Worm (Caenorhabditis elegans) whole organism, L1 larva: ENCODE measurements around the gene cutl-1.
A peak's percentile ranks its signal among the peaks of the same experiment; 100 is the strongest.

Source experiments
- efl-1 ChIP-seq, 4 experiments: fragments of 150-350 bp; optimal IDR thresholded peaks in 3 of 4; peaks in 1 of 4; 1 replicate in 1 of 4; 2 replicates in 3 of 4; lab custom pipeline; 2014; ENCODE audit warnings: missing biosample characterization in 2 of 4, missing genetic modification characterization in 2 of 4, missing genetic modification reagents in 2 of 4
- elt-2 ChIP-seq: sonication (generic microtip); optimal IDR thresholded peaks from 2 replicates; lab custom pipeline; 2016; ENCODE audit warnings: missing genetic modification characterization, mild to moderate bottlenecking, inconsistent platforms, missing compliant biosample characterization, missing genetic modification reagents
- jun-1 ChIP-seq: fragments of 150-350 bp; optimal IDR thresholded peaks from 2 replicates; lab custom pipeline; 2014; ENCODE audit warnings: missing biosample characterization, missing genetic modification reagents, missing genetic modification characterization
- lin-14 ChIP-seq: fragments of 200-800 bp; sonication (Bioruptor generic); optimal IDR thresholded peaks from 2 replicates; lab custom pipeline; 2018; ENCODE audit warnings: mild to moderate bottlenecking, missing genetic modification characterization, moderate library complexity, missing compliant biosample characterization
- lin-35 ChIP-seq, 2 experiments: fragments of 150-350 bp; optimal IDR thresholded peaks; 2 replicates each; lab custom pipeline; 2014; ENCODE audit warnings: missing biosample characterization in 2 of 2, missing genetic modification characterization in 2 of 2, missing genetic modification reagents in 2 of 2
- nhr-237 ChIP-seq: fragments of 150-350 bp; optimal IDR thresholded peaks from 2 replicates; lab custom pipeline; 2014; ENCODE audit warnings: missing biosample characterization, missing genetic modification characterization
- pax-3 ChIP-seq: fragments of 200-800 bp; sonication (Bioruptor generic); optimal IDR thresholded peaks from 2 replicates; lab custom pipeline; 2018; ENCODE audit warnings: mild to moderate bottlenecking, missing genetic modification characterization, moderate library complexity, missing compliant biosample characterization

cutl-1 gene

DNA sequence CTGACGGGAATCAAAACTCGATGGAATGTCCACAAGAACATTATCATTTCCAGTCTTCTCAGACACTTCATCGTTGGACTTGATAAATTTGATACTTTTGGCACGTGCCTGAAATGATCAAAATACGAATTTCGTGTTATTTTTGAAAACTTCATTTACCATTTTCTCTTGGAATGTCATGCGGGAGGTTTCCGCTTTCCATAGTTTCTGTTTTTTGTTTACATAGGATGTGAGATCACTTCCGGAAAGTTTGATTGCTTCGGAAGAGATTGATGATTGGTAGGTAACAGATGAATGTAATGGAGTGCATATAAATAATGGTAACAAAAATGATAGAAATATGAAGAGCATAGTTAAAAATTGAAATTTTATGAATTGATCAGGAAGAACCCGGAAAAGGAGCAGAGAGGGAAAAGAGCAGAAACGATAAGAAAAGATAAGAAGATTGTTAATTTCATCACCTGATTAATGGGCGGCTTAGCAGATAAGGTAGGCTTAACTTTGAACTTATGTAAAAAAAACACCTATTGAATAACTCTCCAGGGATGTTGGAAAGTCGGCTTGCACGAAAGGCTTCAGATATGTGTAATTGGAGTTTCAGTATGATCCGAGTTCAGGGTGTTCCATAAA is 48.1 kb downstream of the cutl-1 start, which contains the start of gene F32H5.1 (continued):
- TF ChIP-seq pax-3 (tag; lab: Kevin White, UChicago) = no peak
- no peak for TF ChIP-seq efl-1 (optimal IDR thresholded peaks at IDR 0.05; lab: Kevin White, UChicago)
- no peak for TF ChIP-seq efl-1 (GFP tag; optimal IDR thresholded peaks at IDR 0.05 in 1 of 2; lab: Kevin White, UChicago)
- peak; percentile 91 for TF ChIP-seq elt-2 (tag; lab: Kevin White, UChicago)
- no peak for TF ChIP-seq nhr-237 (tag; lab: Kevin White, UChicago)
- TF ChIP-seq jun-1 (tag; lab: Kevin White, UChicago) = no peak
- peak; percentile 15 for TF ChIP-seq lin-14

DNA sequence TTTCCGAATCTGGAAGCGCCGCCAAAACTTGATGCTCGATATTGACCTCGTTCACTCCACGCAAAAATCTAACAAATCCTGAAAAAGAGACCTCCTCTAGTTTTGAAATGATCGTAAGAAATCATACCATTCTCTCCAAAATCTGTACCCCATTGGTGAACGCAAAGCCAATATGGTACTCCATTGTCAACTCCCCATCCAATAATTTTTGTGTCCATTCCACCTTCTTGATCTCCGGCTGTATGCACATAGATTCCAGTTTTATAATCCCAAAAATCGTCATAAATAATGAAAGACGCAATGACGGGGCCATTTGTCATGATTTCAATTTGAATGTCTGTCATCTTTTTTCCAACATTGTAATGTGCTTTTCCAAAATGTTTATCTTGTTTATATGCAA is 49.7 kb downstream of the cutl-1 start:
- TF ChIP-seq lin-35 (GFP tag; optimal IDR thresholded peaks at IDR 0.05; lab: Kevin White, UChicago) (no peak), efl-1 (optimal IDR thresholded peaks at IDR 0.05; lab: Kevin White, UChicago) (no peak), efl-1 (GFP tag; optimal IDR thresholded peaks at IDR 0.05 in 1 of 2; lab: Kevin White, UChicago) (peak in 1 of 2 experiments; percentile 81)
